ENCODE assay signal across 1 fruit fly cellular context in the genomic region with DNA sequence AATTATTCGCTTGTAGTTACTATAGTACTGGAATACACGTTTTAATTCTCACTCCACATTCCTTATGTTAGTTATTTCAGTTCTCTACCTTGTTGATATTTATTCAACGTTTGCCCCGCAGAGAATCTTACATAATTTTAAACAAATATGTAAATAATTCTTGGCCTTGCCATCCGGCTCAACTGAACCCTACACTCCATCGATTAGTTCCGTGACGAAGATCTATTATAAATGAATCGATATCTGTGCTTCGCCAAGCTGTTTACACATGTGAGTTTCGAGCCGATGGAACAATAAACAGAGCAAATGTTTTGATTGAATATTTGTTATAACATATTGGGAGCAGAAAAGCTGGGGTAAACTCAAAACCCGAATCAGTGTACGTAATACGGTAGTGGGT.
TF ChIP-seq lines count a peak whose summit lies in the region.

No protein-coding gene starts in this region.

TF ChIP-seq in whole organism, embryonic, 481 proteins besides CTCF, POLR2A, EP300 and RAD21 (continued from another document):
- TF ChIP-seq knrl (GFP tag; IDR thresholded peaks at IDR 0.05; lab: Robert Waterston, UW; ENCODE audit: partially characterized antibody): no peak
- TF ChIP-seq CG18599 (GFP tag; optimal IDR thresholded peaks at IDR 0.05; lab: Kevin White, UChicago): peak; percentile 51
- no peak for TF ChIP-seq CG10366 (GFP tag; IDR thresholded peaks at IDR 0.05; lab: Robert Waterston, UW)
- TF ChIP-seq CG3726 (GFP tag; IDR thresholded peaks at IDR 0.05; lab: Robert Waterston, UW): no peak
- no peak for TF ChIP-seq CG14965 (GFP tag; optimal IDR thresholded peaks at IDR 0.05; lab: Kevin White, UChicago; ENCODE audit: borderline replicate concordance)
- no peak for TF ChIP-seq danr (GFP tag; IDR thresholded peaks at IDR 0.05; lab: Robert Waterston, UW)
- TF ChIP-seq CG13894 (tag; optimal IDR thresholded peaks at IDR 0.05; lab: Kevin White, UChicago): peak; percentile 30
- TF ChIP-seq CG15011 (GFP tag; optimal IDR thresholded peaks at IDR 0.05; lab: Kevin White, UChicago): peak; percentile 31
- no peak for TF ChIP-seq Side (GFP tag; optimal IDR thresholded peaks at IDR 0.05; lab: Kevin White, UChicago)
- TF ChIP-seq dan (GFP tag; IDR thresholded peaks at IDR 0.05; lab: Robert Waterston, UW): no peak
- no peak for TF ChIP-seq vvl (GFP tag; IDR thresholded peaks at IDR 0.05; lab: Robert Waterston, UW)
- TF ChIP-seq Mes4 (GFP tag; optimal IDR thresholded peaks at IDR 0.05; lab: Kevin White, UChicago): no peak
- TF ChIP-seq H2.0 (GFP tag; IDR thresholded peaks at IDR 0.05; lab: Robert Waterston, UW): no peak
- no peak for TF ChIP-seq twi (tag; optimal IDR thresholded peaks at IDR 0.05; lab: Kevin White, UChicago)
- TF ChIP-seq CG12744 (GFP tag; optimal IDR thresholded peaks at IDR 0.05; lab: Kevin White, UChicago): no peak
- peak; percentile 25 for TF ChIP-seq fd64A (GFP tag; optimal IDR thresholded peaks at IDR 0.05; lab: Kevin White, UChicago)
- TF ChIP-seq Spps (tag; optimal IDR thresholded peaks at IDR 0.05; lab: Kevin White, UChicago): no peak
- no peak for TF ChIP-seq ind (GFP tag; optimal IDR thresholded peaks at IDR 0.05; lab: Kevin White, UChicago)
- no peak for TF ChIP-seq NK7.1 (GFP tag; optimal IDR thresholded peaks at IDR 0.05; lab: Kevin White, UChicago)
- peak; percentile 4 for TF ChIP-seq CG12659 (GFP tag; optimal IDR thresholded peaks at IDR 0.05; lab: Kevin White, UChicago)
- TF ChIP-seq sqz (GFP tag; optimal IDR thresholded peaks at IDR 0.05; lab: Kevin White, UChicago): no peak
- TF ChIP-seq CG15073 (GFP tag; optimal IDR thresholded peaks at IDR 0.05; lab: Kevin White, UChicago): no peak
- TF ChIP-seq Rx (GFP tag; IDR thresholded peaks at IDR 0.05; lab: Robert Waterston, UW): no peak
- TF ChIP-seq CG42726 (GFP tag; IDR thresholded peaks at IDR 0.05; lab: Robert Waterston, UW; ENCODE audit: partially characterized antibody): no peak
- TF ChIP-seq BEAF-32 (GFP tag; optimal IDR thresholded peaks at IDR 0.05; lab: Kevin White, UChicago): no peak
- peak; percentile 63; the same call in 1 of the 3 replicates for TF ChIP-seq dysf (GFP tag; IDR thresholded peaks at IDR 0.05; lab: Robert Waterston, UW)
- TF ChIP-seq CG18476 (GFP tag; optimal IDR thresholded peaks at IDR 0.05; lab: Kevin White, UChicago): no peak
- peak; percentile 43; the same call in 1 of the 2 replicates for TF ChIP-seq ranshi (GFP tag; IDR thresholded peaks at IDR 0.05; lab: Robert Waterston, UW)
- TF ChIP-seq eve (GFP tag; optimal IDR thresholded peaks at IDR 0.05; lab: Kevin White, UChicago): peak in 1 of 2 experiments; percentile 43
- TF ChIP-seq Adf1 (GFP tag; IDR thresholded peaks at IDR 0.05; lab: Robert Waterston, UW): no peak
- 0 out of 2 replicates have a peak, but pooled peaks have one; percentile 5 for TF ChIP-seq CG11247 (GFP tag; IDR thresholded peaks at IDR 0.05; lab: Robert Waterston, UW)
- peak; percentile 67 for TF ChIP-seq Dbx (GFP tag; IDR thresholded peaks at IDR 0.05; lab: Robert Waterston, UW)
- TF ChIP-seq fd102C (GFP tag; optimal IDR thresholded peaks at IDR 0.05; lab: Kevin White, UChicago): no peak
- TF ChIP-seq dm (GFP tag; optimal IDR thresholded peaks at IDR 0.05; lab: Kevin White, UChicago): no peak
- TF ChIP-seq Mad (GFP tag; optimal IDR thresholded peaks at IDR 0.05; lab: Kevin White, UChicago): no peak
- TF ChIP-seq HLH54F (GFP tag; optimal IDR thresholded peaks at IDR 0.05; lab: Kevin White, UChicago): no peak
- TF ChIP-seq hb (GFP tag; IDR thresholded peaks at IDR 0.05; lab: Robert Waterston, UW; ENCODE audit: partially characterized antibody): no peak
- no peak for TF ChIP-seq croc (GFP tag; conservative IDR thresholded peaks at IDR 0.05; lab: Robert Waterston, UW)
- no peak for TF ChIP-seq CG11504 (tag; optimal IDR thresholded peaks at IDR 0.05; lab: Kevin White, UChicago)
- TF ChIP-seq Hsf (GFP tag; optimal IDR thresholded peaks at IDR 0.05; lab: Kevin White, UChicago): no peak
- TF ChIP-seq ato (GFP tag; IDR thresholded peaks at IDR 0.05; lab: Robert Waterston, UW; ENCODE audit: partially characterized antibody): no peak
- peak; percentile 62 for TF ChIP-seq Fer3 (tag; optimal IDR thresholded peaks at IDR 0.05; lab: Kevin White, UChicago)
- no peak for TF ChIP-seq Hmx (GFP tag; optimal IDR thresholded peaks at IDR 0.05; lab: Kevin White, UChicago)
- TF ChIP-seq btn (GFP tag; optimal IDR thresholded peaks at IDR 0.05; lab: Kevin White, UChicago): no peak
- no peak for TF ChIP-seq CG13624 (GFP tag; optimal IDR thresholded peaks at IDR 0.05; lab: Kevin White, UChicago)
- TF ChIP-seq rib (GFP tag; IDR thresholded peaks at IDR 0.05; lab: Robert Waterston, UW): no peak
- TF ChIP-seq CG18619 (GFP tag; optimal IDR thresholded peaks at IDR 0.05; lab: Kevin White, UChicago): peak; percentile 3
- TF ChIP-seq h (optimal IDR thresholded peaks at IDR 0.05; lab: Kevin White, UChicago): no peak
- TF ChIP-seq seq (GFP tag; IDR thresholded peaks at IDR 0.05; lab: Robert Waterston, UW): 0 out of 2 replicates have a peak, but pooled peaks have one; percentile 26
- TF ChIP-seq Bgb (GFP tag; IDR thresholded peaks at IDR 0.05; lab: Robert Waterston, UW; ENCODE audit: partially characterized antibody): no peak
- no peak for TF ChIP-seq CG32767 (GFP tag; IDR thresholded peaks at IDR 0.05; lab: Robert Waterston, UW)
- TF ChIP-seq CG15479 (GFP tag; optimal IDR thresholded peaks at IDR 0.05; lab: Kevin White, UChicago): no peak
- TF ChIP-seq Awh (GFP tag; IDR thresholded peaks at IDR 0.05; lab: Robert Waterston, UW): peak; percentile 29; the same call in 1 of the 2 replicates
- peak; percentile 74 for TF ChIP-seq Rfx (GFP tag; IDR thresholded peaks at IDR 0.05; lab: Robert Waterston, UW)
- no peak for TF ChIP-seq CG18262 (tag; optimal IDR thresholded peaks at IDR 0.05; lab: Kevin White, UChicago)
- no peak for TF ChIP-seq TFAM (GFP tag; optimal IDR thresholded peaks at IDR 0.05; lab: Kevin White, UChicago)
- TF ChIP-seq ab (GFP tag; optimal IDR thresholded peaks at IDR 0.05; lab: Kevin White, UChicago): no peak
- TF ChIP-seq bigmax (GFP tag; optimal IDR thresholded peaks at IDR 0.05; lab: Kevin White, UChicago): no peak
- TF ChIP-seq tna (GFP tag; IDR thresholded peaks at IDR 0.05; lab: Robert Waterston, UW; ENCODE audit: partially characterized antibody): no peak
- TF ChIP-seq kni (GFP tag; optimal IDR thresholded peaks at IDR 0.05; lab: Kevin White, UChicago): no peak
- peak; percentile 68 for TF ChIP-seq gro (GFP tag; optimal IDR thresholded peaks at IDR 0.05; lab: Kevin White, UChicago)
- TF ChIP-seq inv (GFP tag; IDR thresholded peaks at IDR 0.05; lab: Robert Waterston, UW; ENCODE audit: partially characterized antibody): no peak
- TF ChIP-seq CG15696 (tag; optimal IDR thresholded peaks at IDR 0.05; lab: Kevin White, UChicago): no peak
- no peak for TF ChIP-seq Pdp1 (GFP tag; optimal IDR thresholded peaks at IDR 0.05; lab: Kevin White, UChicago)
- peak; percentile 20 for TF ChIP-seq org-1 (GFP tag; optimal IDR thresholded peaks at IDR 0.05; lab: Kevin White, UChicago)
- TF ChIP-seq sim (GFP tag; IDR thresholded peaks at IDR 0.05; lab: Robert Waterston, UW): no peak
- no peak for TF ChIP-seq CG8388 (GFP tag; optimal IDR thresholded peaks at IDR 0.05; lab: Kevin White, UChicago)
- TF ChIP-seq esg (GFP tag; conservative IDR thresholded peaks at IDR 0.05; lab: Robert Waterston, UW): no peak
- TF ChIP-seq zen2 (GFP tag; IDR thresholded peaks at IDR 0.05; lab: Robert Waterston, UW; ENCODE audit: partially characterized antibody): no peak
- TF ChIP-seq CG8281 (tag; optimal IDR thresholded peaks at IDR 0.05; lab: Kevin White, UChicago): no peak
- no peak for TF ChIP-seq CG17186 (GFP tag; optimal IDR thresholded peaks at IDR 0.05; lab: Kevin White, UChicago)
- no peak for TF ChIP-seq nom (GFP tag; optimal IDR thresholded peaks at IDR 0.05; lab: Kevin White, UChicago)
- peak; percentile 48; the same call in 1 of the 2 replicates for TF ChIP-seq CG11085 (GFP tag; IDR thresholded peaks at IDR 0.05; lab: Robert Waterston, UW)
- no peak for TF ChIP-seq sisA (GFP tag; IDR thresholded peaks at IDR 0.05; lab: Robert Waterston, UW)
- no peak for TF ChIP-seq jigr1 (GFP tag; IDR thresholded peaks at IDR 0.05; lab: Robert Waterston, UW)
- TF ChIP-seq CG16813 (GFP tag; IDR thresholded peaks at IDR 0.05; lab: Robert Waterston, UW; ENCODE audit: partially characterized antibody): no peak
- TF ChIP-seq Chrac-16 (GFP tag; optimal IDR thresholded peaks at IDR 0.05; lab: Kevin White, UChicago): no peak
- no peak for TF ChIP-seq unc-4 (GFP tag; IDR thresholded peaks at IDR 0.05; lab: Robert Waterston, UW; ENCODE audit: partially characterized antibody)
- TF ChIP-seq trem (tag; optimal IDR thresholded peaks at IDR 0.05; lab: Kevin White, UChicago): no peak
- TF ChIP-seq CG14050 (GFP tag; IDR thresholded peaks at IDR 0.05; lab: Robert Waterston, UW): no peak
- TF ChIP-seq CG16815 (GFP tag; optimal IDR thresholded peaks at IDR 0.05; lab: Kevin White, UChicago): no peak
- no peak for TF ChIP-seq MESR4 (GFP tag; optimal IDR thresholded peaks at IDR 0.05; lab: Kevin White, UChicago)
- TF ChIP-seq CG17612 (GFP tag; IDR thresholded peaks at IDR 0.05; lab: Robert Waterston, UW): no peak
- TF ChIP-seq ro (GFP tag; IDR thresholded peaks at IDR 0.05; lab: Robert Waterston, UW): no peak
- TF ChIP-seq gce (GFP tag; IDR thresholded peaks at IDR 0.05; lab: Robert Waterston, UW): no peak
- TF ChIP-seq Six4 (GFP tag; optimal IDR thresholded peaks at IDR 0.05; lab: Kevin White, UChicago): no peak
- TF ChIP-seq CG8089 (GFP tag; optimal IDR thresholded peaks at IDR 0.05; lab: Kevin White, UChicago): peak; percentile 5
- peak; percentile 76 for TF ChIP-seq Med (GFP tag; lab: Kevin White, UChicago)
- TF ChIP-seq Atf6 (GFP tag; IDR thresholded peaks at IDR 0.05; lab: Robert Waterston, UW): peak; percentile 77
- TF ChIP-seq Opbp (GFP tag; IDR thresholded peaks at IDR 0.05; lab: Robert Waterston, UW; ENCODE audit: partially characterized antibody): no peak
- TF ChIP-seq Oaz (GFP tag; IDR thresholded peaks at IDR 0.05; lab: Robert Waterston, UW): no peak
- TF ChIP-seq pita (GFP tag; optimal IDR thresholded peaks at IDR 0.05; lab: Kevin White, UChicago): no peak
- no peak for TF ChIP-seq zfh1 (GFP tag; IDR thresholded peaks at IDR 0.05; lab: Robert Waterston, UW)
- TF ChIP-seq MTF-1 (GFP tag; optimal IDR thresholded peaks at IDR 0.05; lab: Kevin White, UChicago; ENCODE audit: borderline replicate concordance): peak; percentile 55
- no peak for TF ChIP-seq Nf-YC (tag; optimal IDR thresholded peaks at IDR 0.05; lab: Kevin White, UChicago)
- no peak for TF ChIP-seq Drgx (GFP tag; IDR thresholded peaks at IDR 0.05; lab: Robert Waterston, UW)
- TF ChIP-seq Xbp1 (GFP tag; optimal IDR thresholded peaks at IDR 0.05; lab: Kevin White, UChicago): no peak
- TF ChIP-seq CG12299 (tag; optimal IDR thresholded peaks at IDR 0.05; lab: Kevin White, UChicago): no peak
- no peak for TF ChIP-seq run (tag; optimal IDR thresholded peaks at IDR 0.05; lab: Kevin White, UChicago)
- TF ChIP-seq Oli (tag; optimal IDR thresholded peaks at IDR 0.05; lab: Kevin White, UChicago): no peak
- no peak for TF ChIP-seq ap (GFP tag; IDR thresholded peaks at IDR 0.05; lab: Robert Waterston, UW)
- TF ChIP-seq CG3847 (GFP tag; IDR thresholded peaks at IDR 0.05; lab: Robert Waterston, UW): 0 out of 2 replicates have a peak, but pooled peaks have one; percentile 13
- TF ChIP-seq CG9437 (GFP tag; optimal IDR thresholded peaks at IDR 0.05; lab: Kevin White, UChicago): no peak
- TF ChIP-seq CG33557 (GFP tag; optimal IDR thresholded peaks at IDR 0.05; lab: Kevin White, UChicago): no peak
- TF ChIP-seq zfh2 (GFP tag; optimal IDR thresholded peaks at IDR 0.05; lab: Kevin White, UChicago): no peak
